Fruit fly (Drosophila melanogaster) whole organism, embryonic: ENCODE data around the gene bab1.

ENCODE experiments used
- Asciz ChIP-seq: fragments of 200-800 bp; sonication (Bioruptor generic); optimal IDR thresholded peaks from 2 replicates; lab custom pipeline; 2017; ENCODE audit warnings: missing biosample characterization, mild to moderate bottlenecking, missing genetic modification characterization, missing genetic modification reagents
- Bteb2 ChIP-seq: fragments of 200-800 bp; sonication (Bioruptor generic); optimal IDR thresholded peaks from 2 replicates; lab custom pipeline; 2016; ENCODE audit warnings: missing biosample characterization, missing genetic modification characterization
- CG10462 ChIP-seq: fragments of 200-800 bp; sonication (Bioruptor generic); optimal IDR thresholded peaks from 2 replicates; lab custom pipeline; 2016; ENCODE audit warnings: missing biosample characterization, missing genetic modification characterization
- CG11695 ChIP-seq: fragments of 200-800 bp; sonication (Bioruptor generic); IDR thresholded peaks from 3 replicates; pipeline ENCODE4 v1.3.6; 2022; ENCODE audit warnings: missing biosample characterization, missing genetic modification characterization
- CG13296 ChIP-seq: fragments of 200-800 bp; sonication (Bioruptor generic); optimal IDR thresholded peaks from 3 replicates; lab custom pipeline; 2018; ENCODE audit warnings: missing biosample characterization, mild to moderate bottlenecking, missing genetic modification characterization
- CG13624 ChIP-seq: fragments of 200-800 bp; sonication (Bioruptor generic); optimal IDR thresholded peaks from 2 replicates; lab custom pipeline; 2016; ENCODE audit warnings: missing biosample characterization, missing genetic modification characterization
- CG14441 ChIP-seq: fragments of 200-800 bp; sonication (Bioruptor generic); IDR thresholded peaks from 2 replicates; pipeline ENCODE4 v1.3.6; 2022; ENCODE audit warnings: missing biosample characterization, missing genetic modification characterization
- CG1602 ChIP-seq: fragments of 200-800 bp; sonication (Bioruptor generic); optimal IDR thresholded peaks from 3 replicates; lab custom pipeline; 2016; ENCODE audit warnings: missing biosample characterization, missing genetic modification characterization
- CG16779 ChIP-seq: fragments of 200-800 bp; sonication (Bioruptor generic); IDR thresholded peaks from 2 replicates; pipeline ENCODE4 v1.3.6; 2022; ENCODE audit warnings: missing biosample characterization, missing genetic modification characterization
- CG17328 ChIP-seq: fragments of 200-800 bp; sonication (Bioruptor generic); IDR thresholded peaks from 2 replicates; pipeline ENCODE4 v1.3.6; 2022; ENCODE audit warnings: missing biosample characterization, missing genetic modification characterization
- CG2712 ChIP-seq: fragments of 200-800 bp; optimal IDR thresholded peaks from 3 replicates; lab custom pipeline; 2019; ENCODE audit warnings: missing biosample characterization, mild to moderate bottlenecking, missing genetic modification characterization, moderate library complexity
- CG30403 ChIP-seq: fragments of 200-800 bp; sonication (Bioruptor generic); optimal IDR thresholded peaks from 3 replicates; lab custom pipeline; 2016; ENCODE audit warnings: missing biosample characterization, missing genetic modification characterization
- CG34422 ChIP-seq: fragments of 200-800 bp; sonication (Bioruptor generic); IDR thresholded peaks from 3 replicates; pipeline ENCODE4 v1.3.6; 2022; ENCODE audit warnings: missing biosample characterization, missing genetic modification characterization
- CG3726 ChIP-seq: fragments of 200-800 bp; sonication (Bioruptor generic); IDR thresholded peaks from 3 replicates; pipeline ENCODE4, ENCODE4 v1.3.6; 2022; ENCODE audit warnings: missing biosample characterization, missing genetic modification characterization
- CG42726 ChIP-seq: fragments of 200-800 bp; sonication (Bioruptor generic); IDR thresholded peaks from 2 replicates; pipeline ENCODE4 v1.3.6; 2022; ENCODE audit warnings: missing biosample characterization, missing genetic modification characterization; ENCODE audit not compliant: partially characterized antibody
- CG4404 ChIP-seq: fragments of 200-800 bp; sonication (Bioruptor generic); IDR thresholded peaks from 2 replicates; pipeline ENCODE4 v1.3.6; 2022; ENCODE audit warnings: missing biosample characterization, missing genetic modification characterization
- CG4730 ChIP-seq: fragments of 200-800 bp; sonication (Bioruptor generic); IDR thresholded peaks from 2 replicates; pipeline ENCODE4 v1.3.6; 2022; ENCODE audit warnings: missing biosample characterization, missing genetic modification characterization
- CG5245 ChIP-seq: fragments of 200-800 bp; sonication (Bioruptor generic); optimal IDR thresholded peaks from 3 replicates; lab custom pipeline; 2016; ENCODE audit warnings: missing biosample characterization, missing genetic modification characterization
- CG6175 ChIP-seq: fragments of 200-800 bp; sonication (Bioruptor generic); IDR thresholded peaks from 3 replicates; pipeline ENCODE4 v1.3.6; 2022; ENCODE audit warnings: missing biosample characterization, missing genetic modification characterization
- CG8924 ChIP-seq: fragments of 200-800 bp; optimal IDR thresholded peaks from 3 replicates; lab custom pipeline; 2019; ENCODE audit warnings: missing biosample characterization, mild to moderate bottlenecking, missing genetic modification characterization, moderate library complexity
- CG9215 ChIP-seq: fragments of 200-800 bp; sonication (Bioruptor generic); IDR thresholded peaks from 2 replicates; pipeline ENCODE4 v1.3.6; 2022; ENCODE audit warnings: missing biosample characterization, missing genetic modification characterization
- Dek ChIP-seq: fragments of 200-800 bp; sonication (Bioruptor generic); optimal IDR thresholded peaks from 3 replicates; lab custom pipeline; 2019; ENCODE audit warnings: missing biosample characterization, mild to moderate bottlenecking, missing genetic modification characterization, moderate library complexity
- Dfd ChIP-seq, 2 experiments: fragments of >200 bp; optimal IDR thresholded peaks; 2 replicates each; lab custom pipeline; 2017; ENCODE audit warnings: missing biosample characterization in 2 of 2, missing genetic modification characterization in 2 of 2
- Dip2 ChIP-seq: fragments of 200-800 bp; sonication (Bioruptor generic); IDR thresholded peaks from 2 replicates; pipeline ENCODE4 v1.3.6; 2022; ENCODE audit warnings: missing biosample characterization, missing genetic modification characterization
- Dref ChIP-seq: fragments of 200-800 bp; sonication (Bioruptor generic); IDR thresholded peaks from 2 replicates; pipeline ENCODE4 v1.3.6; 2022; ENCODE audit warnings: missing biosample characterization, missing genetic modification characterization
- Sin3A ChIP-seq: fragments of >200 bp; optimal IDR thresholded peaks from 2 replicates; lab custom pipeline; 2018
- Xbp1 ChIP-seq: fragments of 200-800 bp; sonication (Bioruptor generic); optimal IDR thresholded peaks from 3 replicates; lab custom pipeline; 2016; ENCODE audit warnings: missing biosample characterization, mild to moderate bottlenecking, missing genetic modification characterization
- ash1 ChIP-seq: fragments of 200-800 bp; sonication (Bioruptor generic); optimal IDR thresholded peaks from 2 replicates; lab custom pipeline; 2018; ENCODE audit warnings: missing biosample characterization, mild to moderate bottlenecking, missing genetic modification characterization
- ato ChIP-seq: fragments of 200-800 bp; sonication (Bioruptor generic); IDR thresholded peaks from 2 replicates; pipeline ENCODE4 v1.3.6; 2022; ENCODE audit warnings: missing biosample characterization, missing genetic modification characterization; ENCODE audit not compliant: partially characterized antibody
- bbx ChIP-seq: fragments of 200-800 bp; sonication (Bioruptor generic); IDR thresholded peaks from 2 replicates; pipeline ENCODE4 v1.3.6; 2022; ENCODE audit warnings: missing biosample characterization, missing genetic modification characterization; ENCODE audit not compliant: partially characterized antibody
- bsh ChIP-seq, 2 experiments: fragments of 200-800 bp; sonication (Bioruptor generic); optimal IDR thresholded peaks; 2 replicates each; lab custom pipeline; 2017 to 2018; ENCODE audit warnings: mild to moderate bottlenecking in 2 of 2, missing biosample characterization in 2 of 2, missing genetic modification characterization in 2 of 2, moderate library complexity in 1 of 2
- cas ChIP-seq: fragments of 200-800 bp; sonication (Bioruptor generic); IDR thresholded peaks from 2 replicates; pipeline ENCODE4 v1.3.6; 2022; ENCODE audit warnings: missing biosample characterization, missing genetic modification characterization
- da ChIP-seq: fragments of 200-800 bp; sonication (Bioruptor generic); optimal IDR thresholded peaks from 2 replicates; lab custom pipeline; 2016; ENCODE audit warnings: missing biosample characterization, missing genetic modification characterization
- dm ChIP-seq: fragments of 200-800 bp; sonication (Bioruptor generic); optimal IDR thresholded peaks from 3 replicates; lab custom pipeline; 2016; ENCODE audit warnings: missing biosample characterization, missing genetic modification characterization
- en ChIP-seq: fragments of 200-800 bp; sonication (Bioruptor generic); optimal IDR thresholded peaks from 2 replicates; lab custom pipeline; 2016; ENCODE audit warnings: missing biosample characterization, missing genetic modification characterization
- ftz-f1 ChIP-seq: fragments of 200-800 bp; sonication (Bioruptor generic); optimal IDR thresholded peaks from 2 replicates; lab custom pipeline; 2016; ENCODE audit warnings: missing biosample characterization, missing genetic modification characterization
- gfzf ChIP-seq: fragments of 200-800 bp; sonication (Bioruptor generic); optimal IDR thresholded peaks from 2 replicates; lab custom pipeline; 2016; ENCODE audit warnings: missing biosample characterization, mild to moderate bottlenecking, missing genetic modification characterization, moderate library complexity
- kah ChIP-seq: fragments of 200-800 bp; sonication (Bioruptor generic); optimal IDR thresholded peaks from 2 replicates; lab custom pipeline; 2018; ENCODE audit warnings: missing biosample characterization, mild to moderate bottlenecking, missing genetic modification characterization
- knrl ChIP-seq: fragments of 200-800 bp; sonication (Bioruptor generic); IDR thresholded peaks from 3 replicates; pipeline ENCODE4 v1.3.6; 2022; ENCODE audit warnings: missing biosample characterization, missing genetic modification characterization; ENCODE audit not compliant: partially characterized antibody
- lbe ChIP-seq: fragments of 200-800 bp; sonication (Bioruptor generic); optimal IDR thresholded peaks from 2 replicates; lab custom pipeline; 2016; ENCODE audit warnings: missing biosample characterization, mild to moderate bottlenecking, missing genetic modification characterization
- mirr ChIP-seq: fragments of 200-800 bp; sonication (Bioruptor generic); optimal IDR thresholded peaks from 3 replicates; lab custom pipeline; 2018; ENCODE audit warnings: missing biosample characterization, mild to moderate bottlenecking, missing genetic modification characterization
- oc ChIP-seq: fragments of 200-800 bp; sonication (Bioruptor generic); optimal IDR thresholded peaks from 2 replicates; lab custom pipeline; 2018; ENCODE audit warnings: missing biosample characterization, mild to moderate bottlenecking, missing genetic modification characterization, moderate library complexity
- prd ChIP-seq, 3 experiments: fragments of >200 bp in 2 of 3; fragments of 200-800 bp in 1 of 3; sonication (Bioruptor generic) in 1 of 3; optimal IDR thresholded peaks in 2 of 3; IDR thresholded peaks in 1 of 3; 2 replicates in 2 of 3; 3 replicates in 1 of 3; pipeline versions ENCODE4 v1.3.6 to Lab custom; 2017 to 2022; ENCODE audit warnings: missing biosample characterization in 1 of 3, missing genetic modification characterization in 1 of 3
- ranshi ChIP-seq: fragments of 200-800 bp; sonication (Bioruptor generic); IDR thresholded peaks from 2 replicates; pipeline ENCODE4 v1.3.6; 2022; ENCODE audit warnings: missing biosample characterization, missing genetic modification characterization
- seq ChIP-seq: fragments of 200-800 bp; sonication (Bioruptor generic); IDR thresholded peaks from 2 replicates; pipeline ENCODE4 v1.3.6; 2022; ENCODE audit warnings: missing biosample characterization, missing genetic modification characterization
- sisA ChIP-seq: fragments of 200-800 bp; sonication (Bioruptor generic); IDR thresholded peaks from 2 replicates; pipeline ENCODE4 v1.3.6; 2022; ENCODE audit warnings: missing biosample characterization, missing genetic modification characterization
- slou ChIP-seq: fragments of 200-800 bp; sonication (Bioruptor generic); optimal IDR thresholded peaks from 3 replicates; lab custom pipeline; 2016; ENCODE audit warnings: missing biosample characterization, missing genetic modification characterization
- so ChIP-seq: fragments of 200-800 bp; sonication (Bioruptor generic); IDR thresholded peaks from 3 replicates; pipeline ENCODE4 v1.3.6; 2022; ENCODE audit warnings: missing biosample characterization, missing genetic modification characterization
- stwl ChIP-seq: fragments of 200-800 bp; sonication (Bioruptor generic); optimal IDR thresholded peaks from 3 replicates; lab custom pipeline; 2018; ENCODE audit warnings: missing biosample characterization, mild to moderate bottlenecking, missing genetic modification characterization, moderate library complexity
- tio ChIP-seq: fragments of 200-800 bp; sonication (Bioruptor generic); optimal IDR thresholded peaks from 2 replicates; lab custom pipeline; 2017; ENCODE audit warnings: missing biosample characterization, missing genetic modification characterization, inconsistent platforms
- vfl ChIP-seq: fragments of 200-800 bp; sonication (Bioruptor generic); optimal IDR thresholded peaks from 2 replicates; lab custom pipeline; 2016; ENCODE audit warnings: missing biosample characterization, missing genetic modification characterization
- yki ChIP-seq: fragments of >200 bp; optimal IDR thresholded peaks from 3 replicates; lab custom pipeline; 2018

The bab1 gene

DNA sequence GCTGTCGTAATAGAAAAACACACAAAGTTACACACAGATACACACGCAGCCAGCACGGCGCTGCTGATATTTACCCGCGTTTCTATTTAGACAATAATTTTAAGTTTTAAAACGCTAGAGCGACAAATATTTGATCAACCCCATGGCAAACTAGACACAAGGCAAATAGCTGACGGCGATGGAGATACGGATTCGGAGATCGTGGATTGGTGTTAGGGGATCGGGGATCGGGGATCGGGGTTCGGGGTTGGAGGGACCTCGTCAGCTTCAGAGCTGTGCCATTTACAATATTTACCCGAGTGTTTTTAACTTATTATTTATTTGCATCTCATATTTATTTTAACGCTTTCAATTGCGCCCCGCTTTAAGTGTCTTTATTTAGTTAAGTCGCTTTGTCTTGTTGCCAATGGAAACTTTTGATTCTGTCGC, 14.6 kb downstream of the bab1 start (continued):
- TF ChIP-seq CG16779 (GFP tag; lab: Robert Waterston, UW), result 0 out of 2 replicates have a peak, but pooled peaks have one; percentile 56
- peak; percentile 55; the same call in 1 of the 3 replicates for TF ChIP-seq so (GFP tag; lab: Robert Waterston, UW)
- no peak for TF ChIP-seq CG6175 (GFP tag; lab: Robert Waterston, UW)
- TF ChIP-seq CG10462 (GFP tag; lab: Kevin White, UChicago), result no peak
- TF ChIP-seq Dek (tag; lab: Kevin White, UChicago), result peak; percentile 62
- no peak for TF ChIP-seq ftz-f1 (GFP tag; lab: Kevin White, UChicago)
- TF ChIP-seq lbe (GFP tag; lab: Kevin White, UChicago), result no peak
- peak; percentile 74 for TF ChIP-seq mirr (GFP tag; lab: Kevin White, UChicago)
- TF ChIP-seq cas, result no peak
- TF ChIP-seq Bteb2 (GFP tag; lab: Kevin White, UChicago), result peak; percentile 6
- no peak for TF ChIP-seq CG4730 (GFP tag; lab: Robert Waterston, UW)
- TF ChIP-seq Dref (GFP tag; lab: Robert Waterston, UW), result no peak
- TF ChIP-seq kah (GFP tag; lab: Kevin White, UChicago), result peak; percentile 61
- TF ChIP-seq tio (GFP tag; lab: Kevin White, UChicago), result peak; percentile 16
- TF ChIP-seq CG5245, result peak; percentile 23
- no peak for TF ChIP-seq yki (lab: Kevin White, UChicago)
- TF ChIP-seq CG17328 (GFP tag; lab: Robert Waterston, UW), result peak; percentile 44
- TF ChIP-seq ato (GFP tag; lab: Robert Waterston, UW), result no peak
- TF ChIP-seq CG8924 (tag; lab: Kevin White, UChicago), result peak; percentile 70
- no peak for TF ChIP-seq Sin3A (lab: Kevin White, UChicago)
- TF ChIP-seq Asciz (GFP tag; lab: Kevin White, UChicago), result peak; percentile 78
- TF ChIP-seq bsh (GFP tag; optimal IDR thresholded peaks at IDR 0.05; lab: Kevin White, UChicago), result peak in 1 of 2 experiments; percentile 73
- no peak for TF ChIP-seq vfl (GFP tag; lab: Kevin White, UChicago)
- no peak for TF ChIP-seq CG9215
- TF ChIP-seq ash1 (GFP tag; lab: Kevin White, UChicago), result no peak
- no peak for TF ChIP-seq dm (GFP tag; lab: Kevin White, UChicago)
- TF ChIP-seq CG13624 (GFP tag; lab: Kevin White, UChicago), result peak; percentile 15
- TF ChIP-seq CG13296 (GFP tag; lab: Kevin White, UChicago), result peak; percentile 74
- no peak for TF ChIP-seq Xbp1 (GFP tag; lab: Kevin White, UChicago)
- peak; percentile 19 for TF ChIP-seq CG1602 (GFP tag; lab: Kevin White, UChicago)
- TF ChIP-seq CG11695 (GFP tag; lab: Robert Waterston, UW), result peak; percentile 56; the same call in 1 of the 3 replicates
- peak; percentile 61 for TF ChIP-seq seq (GFP tag; lab: Robert Waterston, UW)
- TF ChIP-seq stwl (tag; lab: Kevin White, UChicago), result peak; percentile 1
- TF ChIP-seq Dip2 (GFP tag; lab: Robert Waterston, UW), result no peak
- no peak for TF ChIP-seq en (GFP tag; lab: Kevin White, UChicago)
- TF ChIP-seq CG4404 (GFP tag; lab: Robert Waterston, UW), result no peak
- peak; percentile 55; the same call in 1 of the 3 replicates for TF ChIP-seq CG34422 (GFP tag; lab: Robert Waterston, UW)
- TF ChIP-seq oc (tag; lab: Kevin White, UChicago), result peak; percentile 78
- no peak for TF ChIP-seq sisA (GFP tag; lab: Robert Waterston, UW)
- TF ChIP-seq CG30403 (GFP tag; lab: Kevin White, UChicago), result peak; percentile 33
- TF ChIP-seq da, result peak; percentile 3
- TF ChIP-seq CG14441 (GFP tag; lab: Robert Waterston, UW), result 0 out of 2 replicates have a peak, but pooled peaks have one; percentile 10
- peak; percentile 50; the same call in 1 of the 3 replicates for TF ChIP-seq CG3726 (GFP tag; lab: Robert Waterston, UW)
- TF ChIP-seq ranshi, result no peak; the same call in 1 of the 2 replicates
- TF ChIP-seq knrl (GFP tag; lab: Robert Waterston, UW), result no peak
- TF ChIP-seq prd (optimal IDR thresholded peaks at IDR 0.05; lab: Kevin White, UChicago), result no peak
- TF ChIP-seq prd (GFP tag; IDR thresholded peaks at IDR 0.05; lab: Robert Waterston, UW), result peak; percentile 51; the same call in 2 of the 3 replicates
- TF ChIP-seq Dfd (GFP tag; optimal IDR thresholded peaks at IDR 0.05; lab: Kevin White, UChicago), result no peak
- no peak for TF ChIP-seq bbx (GFP tag; lab: Robert Waterston, UW)
- TF ChIP-seq CG2712 (tag; lab: Kevin White, UChicago), result peak; percentile 65
- TF ChIP-seq slou (GFP tag; lab: Kevin White, UChicago), result peak; percentile 47
- no peak for TF ChIP-seq gfzf (GFP tag; lab: Kevin White, UChicago)
- no peak for TF ChIP-seq CG42726 (GFP tag; lab: Robert Waterston, UW)
